Fruit fly (Drosophila melanogaster) whole organism, prepupa: Measurements from ENCODE around the gene mon2.

Experiments
- Blimp-1 ChIP-seq: fragments of 200-800 bp; sonication (Bioruptor generic); optimal IDR thresholded peaks from 3 replicates; lab custom pipeline; 2017; ENCODE audit warnings: missing biosample characterization, missing genetic modification characterization, mild to moderate bottlenecking, moderate library complexity, missing genetic modification reagents
- CG10631 ChIP-seq: fragments of 200-800 bp; sonication (Bioruptor generic); optimal IDR thresholded peaks from 2 replicates; lab custom pipeline; 2016; ENCODE audit warnings: missing biosample characterization, missing genetic modification characterization
- CG11294 ChIP-seq: fragments of 200-800 bp; sonication (Bioruptor generic); IDR thresholded peaks from 2 replicates; pipeline ENCODE4 v1.3.6; 2022; ENCODE audit warnings: missing biosample characterization, missing genetic modification characterization
- CG11762 ChIP-seq: fragments of 200-800 bp; sonication (Bioruptor generic); optimal IDR thresholded peaks from 3 replicates; lab custom pipeline; 2016; ENCODE audit warnings: missing biosample characterization, missing genetic modification characterization; ENCODE audit not compliant: insufficient read depth
- CG11902 ChIP-seq: fragments of 200-800 bp; sonication (Bioruptor generic); optimal IDR thresholded peaks from 3 replicates; lab custom pipeline; 2016; ENCODE audit warnings: missing biosample characterization, missing genetic modification characterization
- CG15336 ChIP-seq: fragments of 200-800 bp; sonication (Bioruptor generic); IDR thresholded peaks from 2 replicates; pipeline ENCODE4 v1.3.6; 2022; ENCODE audit warnings: missing biosample characterization, missing genetic modification characterization
- CG16779 ChIP-seq: fragments of 200-800 bp; sonication (Bioruptor generic); optimal IDR thresholded peaks from 3 replicates; lab custom pipeline; 2017; ENCODE audit warnings: missing biosample characterization, mild to moderate bottlenecking, missing genetic modification characterization
- CG32006 ChIP-seq: fragments of 200-800 bp; sonication (Bioruptor generic); optimal IDR thresholded peaks from 3 replicates; lab custom pipeline; 2017; ENCODE audit warnings: missing biosample characterization, mild to moderate bottlenecking, missing genetic modification characterization
- CG34406 ChIP-seq: fragments of 200-800 bp; sonication (Bioruptor generic); optimal IDR thresholded peaks from 3 replicates; lab custom pipeline; 2016; ENCODE audit warnings: missing biosample characterization, missing genetic modification characterization
- CG3919 ChIP-seq: fragments of 200-800 bp; sonication (Bioruptor generic); optimal IDR thresholded peaks from 3 replicates; lab custom pipeline; 2016; ENCODE audit warnings: missing biosample characterization, missing genetic modification characterization
- CG4318 ChIP-seq: fragments of 200-800 bp; sonication (Bioruptor generic); optimal IDR thresholded peaks from 3 replicates; lab custom pipeline; 2017; ENCODE audit warnings: missing biosample characterization, mild to moderate bottlenecking, missing genetic modification characterization
- CG6276 ChIP-seq: fragments of 200-800 bp; sonication (Bioruptor generic); optimal IDR thresholded peaks from 2 replicates; lab custom pipeline; 2017; ENCODE audit warnings: missing biosample characterization, mild to moderate bottlenecking, missing genetic modification characterization
- CG6854 ChIP-seq: fragments of 200-800 bp; sonication (Bioruptor generic); optimal IDR thresholded peaks from 2 replicates; lab custom pipeline; 2017; ENCODE audit warnings: missing biosample characterization, mild to moderate bottlenecking, missing genetic modification characterization
- CG7368 ChIP-seq: fragments of 200-800 bp; sonication (Bioruptor generic); optimal IDR thresholded peaks from 3 replicates; lab custom pipeline; 2016; ENCODE audit warnings: missing biosample characterization, missing genetic modification characterization
- CG8119 ChIP-seq: fragments of 200-800 bp; sonication (Bioruptor generic); IDR thresholded peaks from 3 replicates; pipeline ENCODE4 v1.3.6; 2022; ENCODE audit warnings: missing biosample characterization, missing genetic modification characterization
- CG8319 ChIP-seq: fragments of 200-800 bp; sonication (Bioruptor generic); optimal IDR thresholded peaks from 3 replicates; lab custom pipeline; 2016; ENCODE audit warnings: missing biosample characterization, missing genetic modification characterization
- CG8632 ChIP-seq: fragments of 200-800 bp; sonication (Bioruptor generic); optimal IDR thresholded peaks from 3 replicates; lab custom pipeline; 2016; ENCODE audit warnings: missing biosample characterization, missing genetic modification characterization
- CG9139 ChIP-seq: fragments of 200-800 bp; sonication (Bioruptor generic); optimal IDR thresholded peaks from 3 replicates; lab custom pipeline; 2017; ENCODE audit warnings: missing biosample characterization, mild to moderate bottlenecking, missing genetic modification characterization
- Eip75B ChIP-seq: fragments of 200-800 bp; sonication (Bioruptor generic); optimal IDR thresholded peaks from 3 replicates; lab custom pipeline; 2016; ENCODE audit warnings: missing biosample characterization, missing genetic modification characterization
- Gug ChIP-seq: fragments of 200-800 bp; sonication (Bioruptor generic); IDR thresholded peaks from 2 replicates; pipeline ENCODE4 v1.3.6; 2022; ENCODE audit warnings: missing biosample characterization, missing genetic modification characterization
- Hr38 ChIP-seq: sonication (Bioruptor generic); optimal IDR thresholded peaks from 2 replicates; lab custom pipeline; 2016; ENCODE audit warnings: missing biosample characterization, missing genetic modification characterization
- Lpt ChIP-seq: fragments of 200-800 bp; sonication (Bioruptor generic); optimal IDR thresholded peaks from 3 replicates; lab custom pipeline; 2016; ENCODE audit warnings: missing biosample characterization, missing genetic modification characterization
- Met ChIP-seq: fragments of 200-800 bp; sonication (Bioruptor generic); optimal IDR thresholded peaks from 3 replicates; lab custom pipeline; 2016; ENCODE audit warnings: missing biosample characterization, missing genetic modification characterization
- Smox ChIP-seq: fragments of 200-800 bp; sonication (Bioruptor generic); optimal IDR thresholded peaks from 3 replicates; lab custom pipeline; 2016; ENCODE audit warnings: missing biosample characterization, missing genetic modification characterization
- Sox102F ChIP-seq: fragments of 200-800 bp; sonication (Bioruptor generic); optimal IDR thresholded peaks from 2 replicates; lab custom pipeline; 2016; ENCODE audit warnings: missing biosample characterization, mild to moderate bottlenecking, missing genetic modification characterization
- Sox14 ChIP-seq: fragments of 200-800 bp; sonication (Bioruptor generic); optimal IDR thresholded peaks from 3 replicates; lab custom pipeline; 2016; ENCODE audit warnings: missing biosample characterization, missing genetic modification characterization
- Sox15 ChIP-seq: fragments of 200-800 bp; sonication (Bioruptor generic); optimal IDR thresholded peaks from 3 replicates; lab custom pipeline; 2016; ENCODE audit warnings: missing biosample characterization, missing genetic modification characterization
- acj6 ChIP-seq: fragments of 200-800 bp; sonication (Bioruptor generic); optimal IDR thresholded peaks from 3 replicates; lab custom pipeline; 2016; ENCODE audit warnings: missing biosample characterization, missing genetic modification characterization
- cyc ChIP-seq: fragments of 200-800 bp; sonication (Bioruptor generic); optimal IDR thresholded peaks from 3 replicates; lab custom pipeline; 2016; ENCODE audit warnings: missing biosample characterization, missing genetic modification characterization
- dsx ChIP-seq: fragments of 200-800 bp; optimal IDR thresholded peaks from 3 replicates; lab custom pipeline; 2019; ENCODE audit warnings: missing biosample characterization, mild to moderate bottlenecking, missing genetic modification characterization, moderate library complexity; ENCODE audit not compliant: poor library complexity, severe bottlenecking
- eg ChIP-seq: fragments of 200-800 bp; sonication (Bioruptor generic); IDR thresholded peaks from 3 replicates; pipeline ENCODE4 v1.3.6; 2022; ENCODE audit warnings: missing biosample characterization, missing genetic modification characterization
- fd59A ChIP-seq: fragments of 200-800 bp; sonication (Bioruptor generic); optimal IDR thresholded peaks from 2 replicates; lab custom pipeline; 2017; ENCODE audit warnings: missing biosample characterization, mild to moderate bottlenecking, missing genetic modification characterization, missing genetic modification reagents
- fkh ChIP-seq: fragments of 200-800 bp; sonication (Bioruptor generic); optimal IDR thresholded peaks from 3 replicates; lab custom pipeline; 2017; ENCODE audit warnings: missing biosample characterization, mild to moderate bottlenecking, missing genetic modification characterization, moderate library complexity
- lz ChIP-seq: fragments of 200-800 bp; sonication (Bioruptor generic); optimal IDR thresholded peaks from 3 replicates; lab custom pipeline; 2016; ENCODE audit warnings: missing biosample characterization, missing genetic modification characterization
- pdm3 ChIP-seq: fragments of 200-800 bp; sonication (Bioruptor generic); optimal IDR thresholded peaks from 3 replicates; lab custom pipeline; 2016; ENCODE audit warnings: missing biosample characterization, missing genetic modification characterization
- svp ChIP-seq: fragments of 200-800 bp; sonication (Bioruptor generic); peaks from one replicate; lab custom pipeline; 2016; ENCODE audit warnings: missing biosample characterization, missing genetic modification characterization
- topi ChIP-seq: fragments of 200-800 bp; sonication (Bioruptor generic); optimal IDR thresholded peaks from 3 replicates; lab custom pipeline; 2016; ENCODE audit warnings: missing biosample characterization, missing genetic modification characterization
- vri ChIP-seq: fragments of 200-800 bp; sonication (Bioruptor generic); optimal IDR thresholded peaks from 3 replicates; lab custom pipeline; 2016; ENCODE audit warnings: missing biosample characterization, mild to moderate bottlenecking, missing genetic modification characterization

Gene mon2

DNA sequence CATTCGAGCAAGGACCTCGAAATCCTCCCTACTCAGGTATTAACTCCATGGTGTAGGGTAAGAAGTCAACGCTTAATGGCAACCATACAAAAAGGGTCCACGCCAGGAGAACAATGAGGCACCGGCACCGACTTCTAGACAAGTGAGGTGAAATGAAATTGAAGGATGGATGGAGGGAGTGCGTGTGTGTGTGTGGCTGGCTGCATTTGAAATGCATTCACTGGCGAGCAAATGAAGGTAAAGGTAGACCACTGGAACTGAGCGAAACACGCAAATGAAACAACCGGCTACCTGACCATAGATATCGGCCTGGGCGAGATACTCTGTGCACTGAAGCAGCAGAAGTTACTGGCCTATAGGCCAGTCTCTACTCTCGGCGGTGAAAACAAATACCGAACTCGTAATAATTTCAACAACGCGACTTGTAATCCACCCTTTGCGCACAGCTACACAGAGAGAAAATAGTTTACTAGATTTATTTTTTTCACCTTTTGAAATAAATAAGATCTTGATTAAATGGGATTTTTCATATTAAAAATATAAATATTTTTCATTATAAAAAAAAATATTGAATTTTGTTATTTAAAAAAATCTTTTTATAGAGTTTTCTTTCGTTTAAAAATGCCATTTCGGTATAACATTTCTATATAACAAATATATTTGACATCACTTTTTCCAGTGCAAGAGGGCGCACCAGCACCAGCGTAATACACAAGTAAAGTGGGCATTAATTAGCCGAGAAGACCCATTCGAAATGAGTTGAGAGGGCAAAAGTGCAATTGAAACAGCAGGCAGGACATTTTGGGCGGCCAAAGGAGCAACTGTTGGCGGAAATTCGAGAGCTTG, 41.9 kb downstream of the mon2 start (continued):
- TF ChIP-seq CG11762 (GFP tag; lab: Kevin White, UChicago): no peak
- TF ChIP-seq Sox15 (GFP tag; lab: Kevin White, UChicago): peak; percentile 51
- TF ChIP-seq CG32006 (GFP tag; lab: Kevin White, UChicago): peak; percentile 93
- TF ChIP-seq lz (GFP tag; lab: Kevin White, UChicago): peak; percentile 60
- no peak for TF ChIP-seq CG16779
- TF ChIP-seq CG6276: no peak
- no peak for TF ChIP-seq vri
- peak; percentile 83 for TF ChIP-seq CG34406
- peak; percentile 83 for TF ChIP-seq CG8632 (GFP tag; lab: Kevin White, UChicago)
- TF ChIP-seq Sox14: peak; percentile 57
- no peak for TF ChIP-seq CG8319 (GFP tag; lab: Kevin White, UChicago)
- no peak for TF ChIP-seq cyc
- peak; percentile 60 for TF ChIP-seq Lpt (GFP tag; lab: Kevin White, UChicago)
- no peak for TF ChIP-seq Blimp-1
- peak; percentile 71 for TF ChIP-seq CG4318 (GFP tag; lab: Kevin White, UChicago)
- TF ChIP-seq Gug (GFP tag; lab: Robert Waterston, UW): no peak
- TF ChIP-seq svp (GFP tag; lab: Kevin White, UChicago): peak; percentile 82
- peak; percentile 83 for TF ChIP-seq acj6 (GFP tag; lab: Kevin White, UChicago)

DNA sequence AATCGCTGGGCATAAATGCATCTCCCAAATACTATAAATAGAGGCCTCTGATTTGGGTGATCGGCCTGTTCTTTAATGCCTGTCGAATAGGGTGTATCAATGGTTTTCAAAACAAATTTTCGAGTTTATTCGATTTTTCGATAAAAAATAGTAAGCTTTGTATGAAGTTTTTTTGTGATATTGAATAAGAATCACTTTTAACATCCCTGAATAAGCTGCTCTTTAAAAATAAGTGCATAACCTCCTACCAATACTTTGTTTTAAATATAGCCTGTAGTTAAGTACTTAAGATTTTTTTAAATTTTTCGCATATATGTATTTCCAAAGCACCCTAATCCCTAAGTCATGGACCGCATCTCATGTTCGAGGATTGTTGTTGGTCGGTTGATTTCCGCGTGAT, 43.2 kb downstream of the mon2 start:
- TF ChIP-seq topi (GFP tag; lab: Kevin White, UChicago) (no peak), dsx (no peak), Hr38 (GFP tag; lab: Kevin White, UChicago) (no peak), fd59A (GFP tag; lab: Kevin White, UChicago) (no peak), Sox102F (GFP tag; lab: Kevin White, UChicago) (no peak), CG11762 (GFP tag; lab: Kevin White, UChicago) (no peak), Sox14 (no peak), pdm3 (GFP tag; lab: Kevin White, UChicago) (no peak), Met (GFP tag; lab: Kevin White, UChicago) (no peak), Lpt (GFP tag; lab: Kevin White, UChicago) (peak; percentile 9), fkh (GFP tag; lab: Kevin White, UChicago) (no peak), CG8319 (GFP tag; lab: Kevin White, UChicago) (no peak), Smox (GFP tag; lab: Kevin White, UChicago) (no peak), CG11902 (GFP tag; lab: Kevin White, UChicago) (no peak), CG9139 (no peak), CG15336 (peak; percentile 85), Gug (GFP tag; lab: Robert Waterston, UW) (no peak), CG8119 (GFP tag; lab: Robert Waterston, UW) (peak; percentile 79), CG8632 (GFP tag; lab: Kevin White, UChicago) (no peak), CG7368 (GFP tag; lab: Kevin White, UChicago) (no peak), CG11294 (GFP tag; lab: Robert Waterston, UW) (no peak), vri (no peak), CG4318 (GFP tag; lab: Kevin White, UChicago) (no peak), CG32006 (GFP tag; lab: Kevin White, UChicago) (no peak), CG10631 (GFP tag; lab: Kevin White, UChicago) (no peak)

DNA sequence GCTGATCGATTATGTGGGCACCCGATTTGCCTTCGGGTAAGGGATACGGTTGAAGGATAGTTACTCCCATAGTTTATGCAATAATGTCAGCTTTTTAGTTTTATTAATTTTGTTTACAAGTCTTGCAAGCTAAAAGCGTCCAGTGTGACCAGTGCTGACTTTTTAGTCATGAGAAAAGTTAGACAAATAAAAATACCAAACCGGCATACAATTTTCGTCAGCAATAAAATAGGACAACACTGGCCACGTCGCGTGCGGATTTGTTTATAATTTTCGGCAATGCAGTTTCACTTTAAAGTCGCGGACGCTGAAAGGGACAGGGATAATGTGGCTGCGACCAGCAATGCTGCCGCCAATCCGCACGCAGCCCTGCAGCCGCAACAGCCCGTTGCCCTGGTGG, 51.1 kb downstream of the mon2 start, which contains the start of the genes MED20 and Trf:
TSS of gene MED20 (minus strand) at position 157 of the 400 bp plus-strand sequence.
TSS of gene Trf (plus strand) at position 204 of the 400 bp plus-strand sequence.
- TF ChIP-seq CG16779 (no peak), CG6854 (GFP tag; lab: Kevin White, UChicago) (no peak), eg (GFP tag; lab: Robert Waterston, UW) (no peak), CG3919 (GFP tag; lab: Kevin White, UChicago) (no peak), Lpt (GFP tag; lab: Kevin White, UChicago) (no peak), CG8119 (GFP tag; lab: Robert Waterston, UW) (no peak), Eip75B (GFP tag; lab: Kevin White, UChicago) (no peak)
